Worm (Caenorhabditis elegans): ENCODE data around the gene zhit-3.

Gene zhit-3

ce11 chrV:10246967-10247366 lies 35.0 kb upstream of the zhit-3 start (continued):
- TF ChIP-seq rbr-2 (tag; optimal IDR thresholded peaks at IDR 0.05) (peak; percentile 21), sdz-12 (GFP tag; optimal IDR thresholded peaks at IDR 0.05) (no peak), lsy-2 (tag; optimal IDR thresholded peaks at IDR 0.05) (no peak), dmd-6 (GFP tag; IDR thresholded peaks at IDR 0.05) (peak; percentile 31), T26A8.4 (GFP tag; IDR thresholded peaks at IDR 0.05) (peak; percentile 33; the same call in 1 of the 2 replicates)

ce11 chrV:10246443-10246885 lies 34.5 kb upstream of the zhit-3 start:
- TF ChIP-seq sdz-12 (GFP tag; optimal IDR thresholded peaks at IDR 0.05) (no peak), egl-27 (tag; optimal IDR thresholded peaks at IDR 0.05) (no peak), daf-19 (GFP tag; conservative IDR thresholded peaks at IDR 0.05) (no peak), mdl-1 (tag; optimal IDR thresholded peaks at IDR 0.05) (peak; percentile 22 to 98), hlh-11 (tag; optimal IDR thresholded peaks at IDR 0.05) (peak; percentile 40), arid-1 (GFP tag; conservative IDR thresholded peaks at IDR 0.05) (no peak), daf-16 (GFP tag; optimal IDR thresholded peaks at IDR 0.05) (peak in 1 of 2 experiments; percentile 52), daf-16 (tag; optimal IDR thresholded peaks at IDR 0.05) (peak; percentile 82), nhr-28 (tag; optimal IDR thresholded peaks at IDR 0.05) (peak; percentile 78), T26A8.4 (GFP tag; IDR thresholded peaks at IDR 0.05) (no peak), duxl-1 (tag; optimal IDR thresholded peaks at IDR 0.05; ENCODE audit: poor library complexity) (no peak), mes-2 (tag; optimal IDR thresholded peaks at IDR 0.05; ENCODE audit: poor library complexity, severe bottlenecking) (peak; percentile 57), F44E2.7 (GFP tag; IDR thresholded peaks at IDR 0.05) (no peak), pqm-1 (tag; optimal IDR thresholded peaks at IDR 0.05) (no peak), ceh-44 (GFP tag; IDR thresholded peaks at IDR 0.05) (no peak), dmd-8 (GFP tag; IDR thresholded peaks at IDR 0.05) (no peak), ceh-62 (tag; optimal IDR thresholded peaks at IDR 0.05) (no peak), lsy-2 (tag; optimal IDR thresholded peaks at IDR 0.05) (peak; percentile 28 to 47), ctbp-1 (GFP tag; IDR thresholded peaks at IDR 0.05) (peak; percentile 40; the same call in 1 of the 2 replicates), dmd-6 (GFP tag; IDR thresholded peaks at IDR 0.05) (peak; percentile 33; the same call in 1 of the 2 replicates), nhr-11 (tag; optimal IDR thresholded peaks at IDR 0.05) (peak; percentile 78), fkh-10 (GFP tag; optimal IDR thresholded peaks at IDR 0.05) (peak; percentile 87), rbr-2 (tag; optimal IDR thresholded peaks at IDR 0.05) (peak; percentile 53), ZK337.2 (GFP tag; IDR thresholded peaks at IDR 0.05) (0 out of 2 replicates have a peak, but pooled peaks have one; percentile 23), hif-1 (tag; optimal IDR thresholded peaks at IDR 0.05) (peak in 1 of 2 experiments; percentile 19), unc-130 (GFP tag; optimal IDR thresholded peaks at IDR 0.05) (peak; percentile 42), hmg-1.1 (GFP tag; IDR thresholded peaks at IDR 0.05) (no peak; the same call in 1 of the 2 replicates), hlh-30 (tag; optimal IDR thresholded peaks at IDR 0.05; ENCODE audit: insufficient read depth) (peak; percentile 88), aha-1 (tag) (peak; percentile 96), mep-1 (tag; optimal IDR thresholded peaks at IDR 0.05) (peak; percentile 57), dpl-1 (GFP tag; optimal IDR thresholded peaks at IDR 0.05) (peak; percentile 17), madf-5 (GFP tag; IDR thresholded peaks at IDR 0.05) (0 out of 4 replicates have a peak, but pooled peaks of 1 of the 2 experiments have one; percentile 27), unc-62 (GFP tag; optimal IDR thresholded peaks at IDR 0.05 in 1 of 2) (peak in 1 of 2 experiments; percentile 95), unc-62 (tag; optimal IDR thresholded peaks at IDR 0.05) (no peak), mxl-3 (GFP tag; optimal IDR thresholded peaks at IDR 0.05) (peak; percentile 20), dve-1 (tag; optimal IDR thresholded peaks at IDR 0.05; ENCODE audit: insufficient read depth) (peak; percentile 40)

- TF ChIP-seq dmd-6 (GFP tag; IDR thresholded peaks at IDR 0.05) (no peak), nhr-77 (tag; optimal IDR thresholded peaks at IDR 0.05) (peak; percentile 34), ceh-82 (tag; optimal IDR thresholded peaks at IDR 0.05) (no peak), lin-29 (GFP tag; IDR thresholded peaks at IDR 0.05) (no peak), hlh-11 (tag; optimal IDR thresholded peaks at IDR 0.05) (peak; percentile 45), dve-1 (tag; optimal IDR thresholded peaks at IDR 0.05; ENCODE audit: insufficient read depth) (peak; percentile 53), mes-2 (tag; optimal IDR thresholded peaks at IDR 0.05; ENCODE audit: poor library complexity, severe bottlenecking) (no peak), pqm-1 (tag; optimal IDR thresholded peaks at IDR 0.05) (peak; percentile 22), nhr-28 (tag; optimal IDR thresholded peaks at IDR 0.05) (peak; percentile 69), F44E2.7 (GFP tag; IDR thresholded peaks at IDR 0.05) (no peak), F49E8.2 (tag; optimal IDR thresholded peaks at IDR 0.05; ENCODE audit: borderline replicate concordance) (no peak), daf-16 (GFP tag; optimal IDR thresholded peaks at IDR 0.05) (no peak), daf-16 (tag; optimal IDR thresholded peaks at IDR 0.05) (peak; percentile 100)
Measured at ce11 chrV:10245615-10246014, 33.7 kb upstream of the zhit-3 start.

Data from whole organism, L4 larva.